Worm (Caenorhabditis elegans) whole organism, L4/young adult: ENCODE measurements around the gene ZK1307.8.

ENCODE experiments used
- W03F9.2 ChIP-seq: fragments of 150-350 bp; optimal IDR thresholded peaks from 2 replicates; lab custom pipeline; 2014; ENCODE audit warnings: missing biosample characterization, missing genetic modification characterization
- dao-5 ChIP-seq: sonication (generic microtip); optimal IDR thresholded peaks from 2 replicates; lab custom pipeline; 2016; ENCODE audit warnings: missing genotype, missing genetic modification characterization, moderate library complexity, missing compliant biosample characterization
- him-1 ChIP-seq: sonication (generic microtip); optimal IDR thresholded peaks from 2 replicates; lab custom pipeline; 2016; ENCODE audit warnings: missing genotype, missing genetic modification reagents, missing genetic modification characterization, missing compliant biosample characterization

ce11 chrII:9596401-9596800 is 28.0 kb upstream of the ZK1307.8 start, which contains the start of gene E02H1.6:
- TF ChIP-seq dao-5 (tag; lab: Kevin White, UChicago), result no peak
- no peak for TF ChIP-seq W03F9.2
- TF ChIP-seq him-1 (tag; lab: Kevin White, UChicago), result no peak
